Worm (Caenorhabditis elegans) whole organism, L1 larva: ENCODE measurements around the gene exc-7.
A peak's percentile ranks its signal among the peaks of the same experiment; 100 is the strongest.

Source experiments
- C04F5.9 ChIP-seq: sonication (generic microtip); optimal IDR thresholded peaks from 2 replicates; lab custom pipeline; 2016; ENCODE audit warnings: missing genetic modification characterization, missing compliant biosample characterization
- Y116A8C.19 ChIP-seq: sonication (generic microtip); optimal IDR thresholded peaks from 2 replicates; lab custom pipeline; 2016; ENCODE audit warnings: missing compliant biosample characterization, missing genetic modification characterization, borderline replicate concordance
- alr-1 ChIP-seq: fragments of 200-800 bp; sonication (Bioruptor generic); optimal IDR thresholded peaks from 2 replicates; lab custom pipeline; 2018; ENCODE audit warnings: borderline replicate concordance, mild to moderate bottlenecking, missing genetic modification characterization, missing compliant biosample characterization
- ama-1 ChIP-seq: fragments of 150-350 bp; optimal IDR thresholded peaks from 2 replicates; lab custom pipeline; 2014
- blmp-1 ChIP-seq: fragments of 150-350 bp; optimal IDR thresholded peaks from 2 replicates; lab custom pipeline; 2014; ENCODE audit warnings: missing biosample characterization, missing genetic modification characterization
- ceh-63 ChIP-seq: fragments of 200-800 bp; sonication (Bioruptor generic); optimal IDR thresholded peaks from 2 replicates; lab custom pipeline; 2018; ENCODE audit warnings: mild to moderate bottlenecking, missing genetic modification characterization, missing compliant biosample characterization
- ceh-8 ChIP-seq: fragments of 200-800 bp; sonication (Bioruptor generic); optimal IDR thresholded peaks from 2 replicates; lab custom pipeline; 2018; ENCODE audit warnings: mild to moderate bottlenecking, missing genetic modification characterization, moderate library complexity, missing compliant biosample characterization
- ceh-88 ChIP-seq: fragments of 200-800 bp; sonication (Bioruptor generic); IDR thresholded peaks from 2 replicates; pipeline ENCODE4 v1.3.6; 2022; ENCODE audit warnings: missing genetic modification characterization, missing compliant biosample characterization
- ceh-90 ChIP-seq: sonication (generic microtip); optimal IDR thresholded peaks from 2 replicates; lab custom pipeline; 2016; ENCODE audit warnings: missing genetic modification characterization, missing compliant biosample characterization
- dpl-1 ChIP-seq, 3 experiments: fragments of 150-350 bp in 2 of 3; sonication (generic microtip) in 1 of 3; optimal IDR thresholded peaks; 2 replicates each; lab custom pipeline; 2014 to 2017; ENCODE audit warnings: missing biosample characterization in 3 of 3, missing genetic modification characterization in 3 of 3, missing genetic modification reagents in 3 of 3
- efl-3 ChIP-seq: fragments of 200-800 bp; sonication (Bioruptor generic); optimal IDR thresholded peaks from 2 replicates; lab custom pipeline; 2018; ENCODE audit warnings: mild to moderate bottlenecking, missing genetic modification characterization, missing compliant biosample characterization
- egl-27 ChIP-seq, 2 experiments: fragments of 150-350 bp in 1 of 2; sonication (generic microtip); optimal IDR thresholded peaks; 3 replicates each; lab custom pipeline; 2017 to 2018; ENCODE audit warnings: missing biosample characterization in 2 of 2, missing genetic modification characterization in 2 of 2, missing genetic modification reagents in 2 of 2
- elt-2 ChIP-seq: sonication (generic microtip); optimal IDR thresholded peaks from 2 replicates; lab custom pipeline; 2016; ENCODE audit warnings: missing genetic modification characterization, mild to moderate bottlenecking, inconsistent platforms, missing compliant biosample characterization, missing genetic modification reagents
- elt-3 ChIP-seq, 6 experiments: fragments of 150-350 bp in 1 of 6; sonication (generic microtip); optimal IDR thresholded peaks; 2 replicates each; lab custom pipeline; 2017 to 2018; ENCODE audit warnings: missing biosample characterization in 6 of 6, missing genetic modification characterization in 6 of 6, inconsistent platforms in 1 of 6
- ets-5 ChIP-seq: fragments of 200-800 bp; sonication (Bioruptor generic); IDR thresholded peaks from 2 replicates; pipeline ENCODE4 v1.3.6; 2022; ENCODE audit warnings: missing genetic modification characterization, missing compliant biosample characterization
- fkh-10 ChIP-seq: sonication (generic microtip); optimal IDR thresholded peaks from 2 replicates; lab custom pipeline; 2017; ENCODE audit warnings: missing biosample characterization, missing genetic modification reagents, missing genetic modification characterization
- fkh-4 ChIP-seq: sonication (generic microtip); optimal IDR thresholded peaks from 2 replicates; lab custom pipeline; 2016; ENCODE audit warnings: missing compliant biosample characterization, missing genetic modification characterization, borderline replicate concordance
- fos-1 ChIP-seq: fragments of 150-350 bp; optimal IDR thresholded peaks from 2 replicates; lab custom pipeline; 2014; ENCODE audit warnings: missing biosample characterization, missing genetic modification characterization
- grh-1 ChIP-seq: fragments of 200-800 bp; sonication (Bioruptor generic); IDR thresholded peaks from 2 replicates; pipeline ENCODE4 v1.3.6; 2022; ENCODE audit warnings: missing genetic modification reagents, missing genetic modification characterization, missing compliant biosample characterization
- hlh-17 ChIP-seq: fragments of 200-800 bp; sonication (Bioruptor generic); optimal IDR thresholded peaks from 2 replicates; lab custom pipeline; 2018; ENCODE audit warnings: missing genetic modification characterization, mild to moderate bottlenecking, missing compliant biosample characterization, moderate library complexity, borderline replicate concordance
- hpl-2 ChIP-seq: fragments of 150-350 bp; optimal IDR thresholded peaks from 2 replicates; lab custom pipeline; 2014; ENCODE audit warnings: missing biosample characterization, missing genetic modification reagents, missing genetic modification characterization
- isw-1 ChIP-seq: fragments of 200-800 bp; sonication (Bioruptor generic); IDR thresholded peaks from 2 replicates; pipeline ENCODE4 v1.3.6; 2022; ENCODE audit warnings: missing genetic modification characterization, missing compliant biosample characterization
- jun-1 ChIP-seq: fragments of 150-350 bp; optimal IDR thresholded peaks from 2 replicates; lab custom pipeline; 2014; ENCODE audit warnings: missing biosample characterization, missing genetic modification reagents, missing genetic modification characterization
- lin-14 ChIP-seq: fragments of 200-800 bp; sonication (Bioruptor generic); optimal IDR thresholded peaks from 2 replicates; lab custom pipeline; 2018; ENCODE audit warnings: mild to moderate bottlenecking, missing genetic modification characterization, moderate library complexity, missing compliant biosample characterization
- lin-15B ChIP-seq: fragments of 150-350 bp; sonication (generic microtip); optimal IDR thresholded peaks from 3 replicates; lab custom pipeline; 2014; ENCODE audit warnings: missing biosample characterization, missing genetic modification characterization
- lin-35 ChIP-seq, 2 experiments: fragments of 150-350 bp; optimal IDR thresholded peaks; 2 replicates each; lab custom pipeline; 2014; ENCODE audit warnings: missing biosample characterization in 2 of 2, missing genetic modification characterization in 2 of 2, missing genetic modification reagents in 2 of 2
- lir-3 ChIP-seq: sonication (generic microtip); optimal IDR thresholded peaks from 2 replicates; lab custom pipeline; 2016; ENCODE audit warnings: mild to moderate bottlenecking, missing genetic modification characterization, moderate library complexity, missing compliant biosample characterization; ENCODE audit not compliant: poor library complexity
- lsy-2 ChIP-seq, 2 experiments: fragments of 150-350 bp; optimal IDR thresholded peaks; 2 replicates each; lab custom pipeline; 2014; ENCODE audit warnings: missing biosample characterization in 2 of 2, missing genetic modification characterization in 2 of 2
- mdl-1 ChIP-seq, 2 experiments: fragments of 150-350 bp; optimal IDR thresholded peaks; 2 replicates each; lab custom pipeline; 2014 to 2017; ENCODE audit warnings: missing biosample characterization in 2 of 2, missing genetic modification characterization in 2 of 2, inconsistent platforms in 1 of 2
- nhr-12 ChIP-seq: sonication (generic microtip); optimal IDR thresholded peaks from 2 replicates; lab custom pipeline; 2017; ENCODE audit warnings: missing biosample characterization, missing genetic modification characterization
- nhr-19 ChIP-seq: fragments of 200-800 bp; sonication (Bioruptor generic); conservative IDR thresholded peaks from 2 replicates; pipeline ENCODE4 v1.3.6; 2022; ENCODE audit warnings: missing genetic modification characterization, missing compliant biosample characterization
- nhr-47 ChIP-seq: sonication (generic microtip); optimal IDR thresholded peaks from 2 replicates; lab custom pipeline; 2016; ENCODE audit warnings: mild to moderate bottlenecking, missing genetic modification characterization, moderate library complexity, missing compliant biosample characterization
- nhr-76 ChIP-seq: sonication (generic microtip); optimal IDR thresholded peaks from 2 replicates; lab custom pipeline; 2017; ENCODE audit warnings: missing biosample characterization, missing genetic modification characterization
- nhr-77 ChIP-seq: fragments of 150-350 bp; optimal IDR thresholded peaks from 2 replicates; lab custom pipeline; 2014; ENCODE audit warnings: missing biosample characterization, missing genetic modification characterization
- nhr-90 ChIP-seq: sonication (generic microtip); optimal IDR thresholded peaks from 2 replicates; lab custom pipeline; 2016; ENCODE audit warnings: mild to moderate bottlenecking, missing genetic modification characterization, missing compliant biosample characterization; ENCODE audit not compliant: poor library complexity
- pag-3 ChIP-seq: sonication (generic microtip); optimal IDR thresholded peaks from 2 replicates; lab custom pipeline; 2017; ENCODE audit warnings: missing genetic modification characterization, mild to moderate bottlenecking, missing compliant biosample characterization, antibody characterized with exemption, borderline replicate concordance; ENCODE audit not compliant: insufficient read depth
- pax-3 ChIP-seq: fragments of 200-800 bp; sonication (Bioruptor generic); optimal IDR thresholded peaks from 2 replicates; lab custom pipeline; 2018; ENCODE audit warnings: mild to moderate bottlenecking, missing genetic modification characterization, moderate library complexity, missing compliant biosample characterization
- skn-1 ChIP-seq: fragments of 150-350 bp; optimal IDR thresholded peaks from 2 replicates; lab custom pipeline; 2014; ENCODE audit warnings: missing biosample characterization, missing genetic modification characterization
- snpc-4 ChIP-seq: fragments of 150-350 bp; optimal IDR thresholded peaks from 2 replicates; lab custom pipeline; 2014; ENCODE audit warnings: missing biosample characterization, missing genetic modification characterization
- snu-23 ChIP-seq: sonication (generic microtip); optimal IDR thresholded peaks from 2 replicates; lab custom pipeline; 2016; ENCODE audit warnings: missing genetic modification characterization, missing compliant biosample characterization
- sox-4 ChIP-seq: sonication (generic microtip); optimal IDR thresholded peaks from 2 replicates; lab custom pipeline; 2016; ENCODE audit warnings: missing genetic modification characterization, missing compliant biosample characterization
- sup-37 ChIP-seq: fragments of 200-800 bp; sonication (Bioruptor generic); optimal IDR thresholded peaks from 2 replicates; lab custom pipeline; 2018; ENCODE audit warnings: mild to moderate bottlenecking, missing genetic modification characterization, missing compliant biosample characterization
- swsn-7 ChIP-seq: sonication (generic microtip); optimal IDR thresholded peaks from 2 replicates; lab custom pipeline; 2016; ENCODE audit warnings: missing genetic modification characterization, missing compliant biosample characterization
- tlp-1 ChIP-seq: fragments of 150-350 bp; optimal IDR thresholded peaks from 2 replicates; lab custom pipeline; 2014; ENCODE audit warnings: missing biosample characterization, missing genetic modification characterization
- unc-130 ChIP-seq: fragments of 150-350 bp; optimal IDR thresholded peaks from 2 replicates; lab custom pipeline; 2017; ENCODE audit warnings: missing biosample characterization, missing genetic modification characterization, inconsistent platforms
- unc-30 ChIP-seq: sonication (generic microtip); optimal IDR thresholded peaks from 2 replicates; lab custom pipeline; 2017; ENCODE audit warnings: missing biosample characterization, missing genetic modification characterization
- unc-62 ChIP-seq: fragments of 150-350 bp; optimal IDR thresholded peaks from 2 replicates; lab custom pipeline; 2014; ENCODE audit warnings: missing biosample characterization, missing genetic modification reagents, missing genetic modification characterization
- unc-98 ChIP-seq: fragments of 200-800 bp; sonication (Bioruptor generic); IDR thresholded peaks from 2 replicates; pipeline ENCODE4 v1.3.6; 2022; ENCODE audit warnings: missing genetic modification characterization, missing compliant biosample characterization
- vab-15 ChIP-seq: sonication (generic microtip); optimal IDR thresholded peaks from 2 replicates; lab custom pipeline; 2017; ENCODE audit warnings: missing genotype, mild to moderate bottlenecking, missing genetic modification characterization, missing compliant biosample characterization
- zag-1 ChIP-seq: fragments of 150-350 bp; optimal IDR thresholded peaks from 2 replicates; lab custom pipeline; 2014; ENCODE audit warnings: missing biosample characterization, missing genetic modification characterization
- zip-4 ChIP-seq: fragments of 200-800 bp; sonication (Bioruptor generic); optimal IDR thresholded peaks from 2 replicates; lab custom pipeline; 2018; ENCODE audit warnings: mild to moderate bottlenecking, missing genetic modification characterization, moderate library complexity, missing compliant biosample characterization
- ztf-4 ChIP-seq: fragments of 150-350 bp; optimal IDR thresholded peaks from 2 replicates; lab custom pipeline; 2014; ENCODE audit warnings: missing biosample characterization, missing genetic modification characterization

Gene exc-7

DNA sequence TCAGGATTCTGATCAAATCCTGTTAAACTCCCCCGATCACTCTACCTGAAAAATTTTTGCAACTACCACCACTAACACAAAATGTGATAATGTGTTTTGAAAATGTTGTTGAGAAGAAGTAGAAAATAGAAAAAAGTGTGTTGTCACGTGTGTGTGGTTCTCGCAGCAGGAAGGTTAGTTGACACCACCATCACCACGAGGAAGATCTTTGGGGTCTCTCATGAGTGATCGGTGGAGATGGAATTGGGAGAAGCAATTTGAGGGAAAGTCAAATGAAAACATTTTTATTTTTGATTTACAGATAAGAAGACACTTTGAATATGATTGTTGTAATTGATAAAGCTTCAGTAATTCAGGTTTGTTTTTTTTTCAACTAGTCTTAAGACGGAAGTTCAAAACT lies 25.9 kb downstream of the exc-7 start (continued):
- TF ChIP-seq ceh-63 (no peak), unc-30 (tag; lab: Kevin White, UChicago) (no peak), blmp-1 (tag; lab: Kevin White, UChicago) (peak; percentile 86), nhr-90 (tag; lab: Kevin White, UChicago) (peak; percentile 66), isw-1 (GFP tag; lab: Robert Waterston, UW) (no peak), nhr-12 (tag; lab: Kevin White, UChicago) (no peak), unc-130 (tag; lab: Kevin White, UChicago) (peak; percentile 81), egl-27 (tag; optimal IDR thresholded peaks at IDR 0.05; lab: Kevin White, UChicago) (no peak), lin-15B (no peak), ceh-8 (GFP tag; lab: Kevin White, UChicago) (no peak), mdl-1 (tag; optimal IDR thresholded peaks at IDR 0.05; lab: Kevin White, UChicago) (peak in 1 of 2 experiments; percentile 92), snpc-4 (tag; lab: Kevin White, UChicago) (no peak), C04F5.9 (tag; lab: Kevin White, UChicago) (no peak), elt-2 (tag; lab: Kevin White, UChicago) (no peak), dpl-1 (GFP tag; optimal IDR thresholded peaks at IDR 0.05; lab: Kevin White, UChicago) (peak in 1 of 3 experiments; percentile 25), Y116A8C.19 (tag; lab: Kevin White, UChicago) (no peak), ceh-90 (no peak), unc-62 (no peak), pag-3 (tag; lab: Kevin White, UChicago) (no peak), fkh-4 (tag; lab: Kevin White, UChicago) (no peak), fkh-10 (GFP tag; lab: Kevin White, UChicago) (no peak), nhr-47 (tag; lab: Kevin White, UChicago) (peak; percentile 11), lsy-2 (tag; optimal IDR thresholded peaks at IDR 0.05; lab: Kevin White, UChicago) (peak; percentile 53 to 64), ama-1 (peak; percentile 68), sup-37 (no peak), sox-4 (tag; lab: Kevin White, UChicago) (no peak), hpl-2 (GFP tag; lab: Kevin White, UChicago) (no peak), alr-1 (tag; lab: Kevin White, UChicago) (no peak), efl-3 (GFP tag; lab: Kevin White, UChicago) (no peak), grh-1 (no peak), tlp-1 (no peak), swsn-7 (tag; lab: Kevin White, UChicago) (peak; percentile 6), nhr-76 (tag; lab: Kevin White, UChicago) (no peak), ets-5 (GFP tag; lab: Robert Waterston, UW) (no peak), ztf-4 (tag; lab: Kevin White, UChicago) (peak; percentile 80), ceh-88 (GFP tag; lab: Robert Waterston, UW) (no peak), jun-1 (tag; lab: Kevin White, UChicago) (no peak), fos-1 (tag; lab: Kevin White, UChicago) (no peak), nhr-19 (GFP tag; lab: Robert Waterston, UW) (peak; percentile 90), vab-15 (tag; lab: Kevin White, UChicago) (peak; percentile 72), pax-3 (tag; lab: Kevin White, UChicago) (peak; percentile 24), snu-23 (peak; percentile 84), hlh-17 (GFP tag; lab: Kevin White, UChicago) (no peak), skn-1 (no peak), zip-4 (GFP tag; lab: Kevin White, UChicago) (no peak), elt-3 (tag; optimal IDR thresholded peaks at IDR 0.05; lab: Kevin White, UChicago) (peak in 2 of 6 experiments; percentile 33 to 78), zag-1 (no peak), unc-98 (GFP tag; lab: Robert Waterston, UW) (no peak), lir-3 (tag; lab: Kevin White, UChicago) (peak; percentile 57), lin-35 (GFP tag; optimal IDR thresholded peaks at IDR 0.05; lab: Kevin White, UChicago) (peak; percentile 34 to 65), lin-14 (GFP tag; lab: Kevin White, UChicago) (peak; percentile 83), nhr-77 (no peak)
